Worm (Caenorhabditis elegans) whole organism, L2 larva: ENCODE results near the gene F18E9.3.

Experiments used
- Y55F3AM.14 ChIP-seq: fragments of 200-800 bp; sonication (Bioruptor generic); optimal IDR thresholded peaks from 2 replicates; lab custom pipeline; 2018; ENCODE audit warnings: mild to moderate bottlenecking, missing genetic modification characterization, missing compliant biosample characterization
- ceh-82 ChIP-seq: fragments of 150-350 bp; optimal IDR thresholded peaks from 2 replicates; lab custom pipeline; 2014; ENCODE audit warnings: missing biosample characterization, missing genetic modification characterization
- gmeb-1 ChIP-seq: fragments of 150-350 bp; optimal IDR thresholded peaks from 2 replicates; lab custom pipeline; 2014; ENCODE audit warnings: missing biosample characterization, missing genetic modification characterization
- nhr-237 ChIP-seq: fragments of 150-350 bp; optimal IDR thresholded peaks from 2 replicates; lab custom pipeline; 2014; ENCODE audit warnings: missing biosample characterization, missing genetic modification characterization
- nhr-77 ChIP-seq: fragments of 150-350 bp; optimal IDR thresholded peaks from 2 replicates; lab custom pipeline; 2014; ENCODE audit warnings: missing biosample characterization, missing genetic modification characterization
- sem-4 ChIP-seq: fragments of 150-350 bp; optimal IDR thresholded peaks from 2 replicates; lab custom pipeline; 2014; ENCODE audit warnings: missing biosample characterization, missing genetic modification reagents, missing genetic modification characterization
- unc-39 ChIP-seq: fragments of 150-350 bp; optimal IDR thresholded peaks from 2 replicates; lab custom pipeline; 2014; ENCODE audit warnings: missing biosample characterization, missing genetic modification characterization
- unc-62 ChIP-seq: fragments of 150-350 bp; optimal IDR thresholded peaks from 2 replicates; lab custom pipeline; 2014; ENCODE audit warnings: missing biosample characterization, missing genetic modification reagents, missing genetic modification characterization

- TF ChIP-seq nhr-77: no peak
- no peak for TF ChIP-seq Y55F3AM.14 (GFP tag; lab: Kevin White, UChicago)
- TF ChIP-seq ceh-82 (tag; lab: Kevin White, UChicago): no peak
- TF ChIP-seq unc-62 (GFP tag; lab: Kevin White, UChicago): no peak
- no peak for TF ChIP-seq gmeb-1 (tag; lab: Kevin White, UChicago)
- no peak for TF ChIP-seq sem-4 (tag; lab: Kevin White, UChicago)
- TF ChIP-seq nhr-237: no peak
- TF ChIP-seq unc-39 (tag; lab: Kevin White, UChicago): no peak
Observed at ce11 chrX:8581447-8581846, 4.5 kb upstream of the F18E9.3 start, which contains the start of gene F18E9.8.
